Worm (Caenorhabditis elegans): ENCODE data around the gene F57E7.2.

The F57E7.2 gene

ce11 chrV:16479275-16479674 is 3.7 kb downstream of the F57E7.2 start, which contains the start of gene T08G3.11:
Gene T08G3.11 (minus strand): TSS chrV:16479375.
- TF ChIP-seq nhr-6 (tag; optimal IDR thresholded peaks at IDR 0.05), result no peak
- no peak for TF ChIP-seq elt-3 (tag; optimal IDR thresholded peaks at IDR 0.05)
- TF ChIP-seq nhr-12 (tag; optimal IDR thresholded peaks at IDR 0.05), result no peak

- TF ChIP-seq aly-2 (tag; optimal IDR thresholded peaks at IDR 0.05) (no peak), nhr-11 (tag; optimal IDR thresholded peaks at IDR 0.05) (no peak), dmd-4 (tag; optimal IDR thresholded peaks at IDR 0.05) (no peak)
These were observed 10.9 kb downstream of the F57E7.2 start, which contains the start of gene srw-35 for ce11 chrV:16471995-16472563. Gene srw-35 (plus strand): TSS chrV:16472513.

- TF ChIP-seq nhr-10 (tag; optimal IDR thresholded peaks at IDR 0.05) (no peak), nhr-21 (tag; optimal IDR thresholded peaks at IDR 0.05) (no peak), mbf-1 (tag; optimal IDR thresholded peaks at IDR 0.05) (no peak), lin-39 (tag; optimal IDR thresholded peaks at IDR 0.05) (no peak), gmeb-1 (tag; optimal IDR thresholded peaks at IDR 0.05) (no peak), snpc-4 (tag; optimal IDR thresholded peaks at IDR 0.05) (no peak), ztf-4 (tag; optimal IDR thresholded peaks at IDR 0.05) (no peak), lin-11 (tag; optimal IDR thresholded peaks at IDR 0.05) (no peak), C34F6.9 (tag; optimal IDR thresholded peaks at IDR 0.05) (no peak), ceh-16 (tag; optimal IDR thresholded peaks at IDR 0.05) (no peak), unc-62 (GFP tag; optimal IDR thresholded peaks at IDR 0.05) (no peak), skn-1 (tag; optimal IDR thresholded peaks at IDR 0.05) (no peak), dmd-4 (tag; optimal IDR thresholded peaks at IDR 0.05) (no peak), nhr-6 (tag; optimal IDR thresholded peaks at IDR 0.05) (no peak)
These were observed 12.0 kb downstream of the F57E7.2 start, which contains the start of gene srh-138 for ce11 chrV:16470916-16471315. Gene srh-138 (minus strand): TSS chrV:16471016.

- TF ChIP-seq unc-62 (GFP tag; optimal IDR thresholded peaks at IDR 0.05), result no peak
- TF ChIP-seq lin-11 (tag; optimal IDR thresholded peaks at IDR 0.05), result no peak
- no peak for TF ChIP-seq Y55F3AM.14 (GFP tag; optimal IDR thresholded peaks at IDR 0.05)
- TF ChIP-seq F13H6.1 (tag; optimal IDR thresholded peaks at IDR 0.05), result no peak
- TF ChIP-seq nhr-25 (tag; optimal IDR thresholded peaks at IDR 0.05), result no peak
These were observed 15.1 kb downstream of the F57E7.2 start, which contains the start of gene sru-44 for ce11 chrV:16467840-16468239. Gene sru-44 (minus strand): TSS chrV:16467940.

ce11 chrV:16460866-16461265 is 22.1 kb downstream of the F57E7.2 start, which contains the start of gene srh-142:
Gene srh-142 (minus strand): TSS chrV:16460966.
- TF ChIP-seq lin-13 (GFP tag; optimal IDR thresholded peaks at IDR 0.05), result no peak
- TF ChIP-seq nhr-10 (tag; optimal IDR thresholded peaks at IDR 0.05), result no peak
- TF ChIP-seq ama-1 (optimal IDR thresholded peaks at IDR 0.05), result no peak
- TF ChIP-seq ceh-82 (tag; optimal IDR thresholded peaks at IDR 0.05), result no peak
- no peak for TF ChIP-seq peb-1 (tag; optimal IDR thresholded peaks at IDR 0.05)
- no peak for TF ChIP-seq nhr-12 (tag; optimal IDR thresholded peaks at IDR 0.05)
- no peak for TF ChIP-seq nhr-23 (tag; optimal IDR thresholded peaks at IDR 0.05)
- TF ChIP-seq R02D3.7 (tag; optimal IDR thresholded peaks at IDR 0.05), result no peak
- TF ChIP-seq nhr-11 (tag; optimal IDR thresholded peaks at IDR 0.05), result no peak
- TF ChIP-seq blmp-1 (tag; optimal IDR thresholded peaks at IDR 0.05; ENCODE audit: insufficient read depth), result no peak
- no peak for TF ChIP-seq alr-1 (tag; optimal IDR thresholded peaks at IDR 0.05)
- no peak for TF ChIP-seq lsy-2 (tag; optimal IDR thresholded peaks at IDR 0.05)
- TF ChIP-seq dmd-4 (tag; optimal IDR thresholded peaks at IDR 0.05), result no peak
- no peak for TF ChIP-seq ceh-16 (tag; optimal IDR thresholded peaks at IDR 0.05)
- TF ChIP-seq sma-9 (GFP tag; optimal IDR thresholded peaks at IDR 0.05), result no peak
- TF ChIP-seq sma-9 (tag; optimal IDR thresholded peaks at IDR 0.05), result no peak
- TF ChIP-seq skn-1 (tag; optimal IDR thresholded peaks at IDR 0.05), result no peak

- no peak for TF ChIP-seq fos-1 (tag; optimal IDR thresholded peaks at IDR 0.05)
- no peak for TF ChIP-seq ZK546.5 (tag; optimal IDR thresholded peaks at IDR 0.05)
- no peak for TF ChIP-seq nhr-237 (tag; optimal IDR thresholded peaks at IDR 0.05)
- no peak for TF ChIP-seq elt-1 (tag; optimal IDR thresholded peaks at IDR 0.05)
- TF ChIP-seq lsy-2 (tag; optimal IDR thresholded peaks at IDR 0.05), result no peak
- no peak for TF ChIP-seq ztf-4 (tag; optimal IDR thresholded peaks at IDR 0.05)
- TF ChIP-seq ztf-1 (GFP tag; conservative IDR thresholded peaks at IDR 0.05), result no peak
- no peak for TF ChIP-seq mbf-1 (tag; optimal IDR thresholded peaks at IDR 0.05)
- TF ChIP-seq nhr-6 (tag; optimal IDR thresholded peaks at IDR 0.05), result no peak
- TF ChIP-seq crh-2 (tag; optimal IDR thresholded peaks at IDR 0.05), result no peak
- TF ChIP-seq ztf-11 (tag; optimal IDR thresholded peaks at IDR 0.05), result no peak
- TF ChIP-seq ceh-16 (tag; optimal IDR thresholded peaks at IDR 0.05), result no peak
These were observed 23.6 kb downstream of the F57E7.2 start for ce11 chrV:16459377-16459776.

All from whole organism, L2 larva.